Worm (Caenorhabditis elegans): ENCODE data around the gene gcy-15.
"Not testable (repeated sequence)": the region's sequence is repeated elsewhere in the genome, so short reads cannot be mapped to it uniquely, and the experiment has no call there.

The gcy-15 gene

ce11 chrII:3225780-3226179 lies 28.9 kb upstream of the gcy-15 start, which contains the start of gene ZC239.17:
TSS of gene ZC239.17 (minus strand) at chrII:3225880.
- TF ChIP-seq tbx-11 (GFP tag; IDR thresholded peaks at IDR 0.05) = no peak
- TF ChIP-seq F13C5.2 (tag; optimal IDR thresholded peaks at IDR 0.05) = no peak
- TF ChIP-seq sea-1 (GFP tag; conservative IDR thresholded peaks at IDR 0.05) = no peak
- TF ChIP-seq flt-1 (GFP tag; IDR thresholded peaks at IDR 0.05) = no peak
- TF ChIP-seq ama-1 (optimal IDR thresholded peaks at IDR 0.05) = no peak
- TF ChIP-seq pes-1 (GFP tag; IDR thresholded peaks at IDR 0.05) = no peak

DNA sequence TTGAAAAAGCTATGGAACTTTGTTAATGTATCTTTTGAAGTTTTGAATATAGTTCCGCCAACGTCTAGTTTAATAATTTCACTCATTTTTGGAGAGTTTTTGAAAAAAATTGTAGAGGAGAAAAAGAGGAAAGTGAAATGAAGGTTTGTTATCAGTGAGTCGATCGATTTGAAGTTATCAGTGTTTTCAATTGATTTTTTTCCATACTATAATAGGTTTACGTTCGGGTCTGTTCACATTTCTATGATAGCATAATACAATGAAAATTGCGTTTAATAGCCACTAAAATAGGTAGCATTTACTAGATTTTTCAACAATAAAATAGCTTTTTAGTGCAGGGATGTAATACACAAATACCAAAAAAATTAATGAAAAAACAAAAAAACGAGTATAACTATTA lies 28.3 kb upstream of the gcy-15 start, which contains the start of gene ZC239.16:
Gene ZC239.16, minus strand, starts transcription at position 120 of the 400 bp plus-strand sequence.
- TF ChIP-seq sea-1 (GFP tag; conservative IDR thresholded peaks at IDR 0.05) = no peak
- TF ChIP-seq flt-1 (GFP tag; IDR thresholded peaks at IDR 0.05) = no peak
- no peak for TF ChIP-seq F13C5.2 (tag; optimal IDR thresholded peaks at IDR 0.05)
- no peak for TF ChIP-seq scrt-1 (GFP tag; IDR thresholded peaks at IDR 0.05)
- no peak for TF ChIP-seq ama-1 (optimal IDR thresholded peaks at IDR 0.05)
- TF ChIP-seq tbx-37 (GFP tag; conservative IDR thresholded peaks at IDR 0.05) = no peak
- TF ChIP-seq hnd-1 (tag; optimal IDR thresholded peaks at IDR 0.05) = no peak
- TF ChIP-seq ets-7 (tag; optimal IDR thresholded peaks at IDR 0.05) = no peak
- no peak for TF ChIP-seq ceh-36 (tag; optimal IDR thresholded peaks at IDR 0.05)
- no peak for TF ChIP-seq tra-4 (tag; optimal IDR thresholded peaks at IDR 0.05)
- no peak for TF ChIP-seq aly-1 (tag; optimal IDR thresholded peaks at IDR 0.05)
- TF ChIP-seq pes-1 (GFP tag; IDR thresholded peaks at IDR 0.05) = no peak
- no peak for TF ChIP-seq tbx-11 (GFP tag; IDR thresholded peaks at IDR 0.05)
- no peak for TF ChIP-seq ceh-13 (GFP tag; optimal IDR thresholded peaks at IDR 0.05)
- TF ChIP-seq hmbx-1 (tag; optimal IDR thresholded peaks at IDR 0.05) = no peak
- TF ChIP-seq hmg-4 (GFP tag; optimal IDR thresholded peaks at IDR 0.05) = no peak
- no peak for TF ChIP-seq B0310.2 (tag; optimal IDR thresholded peaks at IDR 0.05)

DNA sequence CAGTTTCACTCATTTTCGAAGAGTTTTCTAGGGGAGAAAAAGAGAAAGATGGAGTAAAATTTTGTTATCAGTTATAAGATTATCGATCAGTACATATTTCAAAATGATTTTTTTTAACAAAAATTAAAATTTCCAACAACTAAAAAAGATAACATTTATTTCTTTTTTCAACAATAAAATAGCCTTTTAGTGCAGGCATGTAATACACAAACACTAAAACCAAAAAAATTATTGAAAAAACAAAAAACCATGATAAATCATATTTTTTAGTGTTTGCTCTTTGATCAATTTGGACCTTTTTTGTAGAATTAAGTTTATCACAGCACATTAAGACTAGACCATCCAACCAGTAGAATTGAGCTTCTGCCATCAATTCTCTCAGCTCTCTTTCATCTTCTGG lies 27.8 kb upstream of the gcy-15 start, which contains the start of gene ZC239.15:
Gene ZC239.15, minus strand, starts transcription at position 101 of the 400 bp plus-strand sequence.
- no peak for TF ChIP-seq aly-1 (tag; optimal IDR thresholded peaks at IDR 0.05)
- no peak for TF ChIP-seq ceh-36 (tag; optimal IDR thresholded peaks at IDR 0.05)
- no peak for TF ChIP-seq ets-7 (tag; optimal IDR thresholded peaks at IDR 0.05)
- no peak for TF ChIP-seq hmg-4 (GFP tag; optimal IDR thresholded peaks at IDR 0.05)
- TF ChIP-seq F13C5.2 (tag; optimal IDR thresholded peaks at IDR 0.05) = no peak
- no peak for TF ChIP-seq B0310.2 (tag; optimal IDR thresholded peaks at IDR 0.05)
- no peak for TF ChIP-seq hmbx-1 (tag; optimal IDR thresholded peaks at IDR 0.05)
- no peak for TF ChIP-seq ama-1 (optimal IDR thresholded peaks at IDR 0.05)
- TF ChIP-seq hnd-1 (tag; optimal IDR thresholded peaks at IDR 0.05) = no peak
- no peak for TF ChIP-seq scrt-1 (GFP tag; IDR thresholded peaks at IDR 0.05)
- TF ChIP-seq flt-1 (GFP tag; IDR thresholded peaks at IDR 0.05) = no peak
- no peak for TF ChIP-seq tbx-11 (GFP tag; IDR thresholded peaks at IDR 0.05)
- TF ChIP-seq ceh-13 (GFP tag; optimal IDR thresholded peaks at IDR 0.05) = no peak
- TF ChIP-seq sea-1 (GFP tag; conservative IDR thresholded peaks at IDR 0.05) = no peak
- TF ChIP-seq tbx-37 (GFP tag; conservative IDR thresholded peaks at IDR 0.05) = no peak
- TF ChIP-seq pes-1 (GFP tag; IDR thresholded peaks at IDR 0.05) = no peak
- no peak for TF ChIP-seq tra-4 (tag; optimal IDR thresholded peaks at IDR 0.05)

DNA sequence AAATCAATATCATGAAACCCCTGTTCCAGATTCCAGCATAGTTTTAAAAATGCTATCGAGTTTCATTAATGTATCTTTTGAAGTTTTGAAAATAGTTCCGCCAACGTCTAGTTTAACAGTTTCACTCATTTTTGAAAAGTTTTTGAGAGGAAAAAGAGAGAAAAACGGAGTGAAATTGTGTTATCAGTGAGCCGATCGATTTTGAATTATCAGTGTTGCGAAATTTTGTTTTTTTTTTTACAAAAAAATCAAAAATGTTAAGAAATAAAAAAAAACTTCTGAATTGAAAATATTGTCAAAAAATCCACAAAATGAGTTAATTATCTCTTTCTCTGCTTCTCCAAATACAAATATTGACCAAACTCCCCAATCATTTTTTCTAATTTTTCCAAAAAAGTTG lies 25.8 kb upstream of the gcy-15 start, which contains the start of gene ZC239.13:
Gene ZC239.13, minus strand, starts transcription at position 154 of the 400 bp plus-strand sequence.
- TF ChIP-seq ets-7 (tag; optimal IDR thresholded peaks at IDR 0.05) (no peak), F13C5.2 (tag; optimal IDR thresholded peaks at IDR 0.05) (no peak), ama-1 (optimal IDR thresholded peaks at IDR 0.05) (no peak), aly-1 (tag; optimal IDR thresholded peaks at IDR 0.05) (no peak), ceh-36 (tag; optimal IDR thresholded peaks at IDR 0.05) (no peak), tra-4 (tag; optimal IDR thresholded peaks at IDR 0.05) (no peak), ceh-13 (GFP tag; optimal IDR thresholded peaks at IDR 0.05) (no peak), hnd-1 (tag; optimal IDR thresholded peaks at IDR 0.05) (no peak), B0310.2 (tag; optimal IDR thresholded peaks at IDR 0.05) (no peak), scrt-1 (GFP tag; IDR thresholded peaks at IDR 0.05) (no peak), sea-1 (GFP tag; conservative IDR thresholded peaks at IDR 0.05) (no peak), tbx-11 (GFP tag; IDR thresholded peaks at IDR 0.05) (no peak), tbx-37 (GFP tag; conservative IDR thresholded peaks at IDR 0.05) (no peak), pes-1 (GFP tag; IDR thresholded peaks at IDR 0.05) (no peak), hmbx-1 (tag; optimal IDR thresholded peaks at IDR 0.05) (no peak), hmg-4 (GFP tag; optimal IDR thresholded peaks at IDR 0.05) (no peak), flt-1 (GFP tag; IDR thresholded peaks at IDR 0.05) (no peak)

- TF ChIP-seq ceh-13 (GFP tag; optimal IDR thresholded peaks at IDR 0.05) = no peak
- TF ChIP-seq sea-1 (GFP tag; conservative IDR thresholded peaks at IDR 0.05) = no peak
- TF ChIP-seq hmg-4 (GFP tag; optimal IDR thresholded peaks at IDR 0.05) = no peak
- TF ChIP-seq scrt-1 (GFP tag; IDR thresholded peaks at IDR 0.05) = no peak
- no peak for TF ChIP-seq tbx-11 (GFP tag; IDR thresholded peaks at IDR 0.05)
- TF ChIP-seq tra-4 (tag; optimal IDR thresholded peaks at IDR 0.05) = no peak
- TF ChIP-seq pes-1 (GFP tag; IDR thresholded peaks at IDR 0.05) = no peak
- TF ChIP-seq aly-1 (tag; optimal IDR thresholded peaks at IDR 0.05) = no peak
- TF ChIP-seq ets-7 (tag; optimal IDR thresholded peaks at IDR 0.05) = no peak
- no peak for TF ChIP-seq hnd-1 (tag; optimal IDR thresholded peaks at IDR 0.05)
- no peak for TF ChIP-seq B0310.2 (tag; optimal IDR thresholded peaks at IDR 0.05)
- no peak for TF ChIP-seq F13C5.2 (tag; optimal IDR thresholded peaks at IDR 0.05)
- TF ChIP-seq ama-1 (optimal IDR thresholded peaks at IDR 0.05) = no peak
- no peak for TF ChIP-seq flt-1 (GFP tag; IDR thresholded peaks at IDR 0.05)
- no peak for TF ChIP-seq ceh-36 (tag; optimal IDR thresholded peaks at IDR 0.05)
Observed at ce11 chrII:3221730-3222129, 24.9 kb upstream of the gcy-15 start, which contains the start of gene ZC239.14. TSS of gene ZC239.14 (minus strand) at chrII:3222034.

- no peak for TF ChIP-seq ets-7 (tag; optimal IDR thresholded peaks at IDR 0.05)
- no peak for TF ChIP-seq hmbx-1 (tag; optimal IDR thresholded peaks at IDR 0.05)
- no peak for TF ChIP-seq scrt-1 (GFP tag; IDR thresholded peaks at IDR 0.05)
- TF ChIP-seq hmg-4 (GFP tag; optimal IDR thresholded peaks at IDR 0.05) = no peak
- no peak for TF ChIP-seq B0310.2 (tag; optimal IDR thresholded peaks at IDR 0.05)
- no peak for TF ChIP-seq sea-1 (GFP tag; conservative IDR thresholded peaks at IDR 0.05)
- no peak for TF ChIP-seq ceh-13 (GFP tag; optimal IDR thresholded peaks at IDR 0.05)
- TF ChIP-seq hnd-1 (tag; optimal IDR thresholded peaks at IDR 0.05) = no peak
- no peak for TF ChIP-seq tbx-37 (GFP tag; conservative IDR thresholded peaks at IDR 0.05)
- no peak for TF ChIP-seq aly-1 (tag; optimal IDR thresholded peaks at IDR 0.05)
- TF ChIP-seq F13C5.2 (tag; optimal IDR thresholded peaks at IDR 0.05) = no peak
- TF ChIP-seq tbx-11 (GFP tag; IDR thresholded peaks at IDR 0.05) = no peak
- TF ChIP-seq ceh-36 (tag; optimal IDR thresholded peaks at IDR 0.05) = no peak
- TF ChIP-seq flt-1 (GFP tag; IDR thresholded peaks at IDR 0.05) = no peak
Observed at ce11 chrII:3220723-3221122, 23.9 kb upstream of the gcy-15 start, which contains the start of gene ZC239.22. TSS of gene ZC239.22 (minus strand) at chrII:3220823.

DNA sequence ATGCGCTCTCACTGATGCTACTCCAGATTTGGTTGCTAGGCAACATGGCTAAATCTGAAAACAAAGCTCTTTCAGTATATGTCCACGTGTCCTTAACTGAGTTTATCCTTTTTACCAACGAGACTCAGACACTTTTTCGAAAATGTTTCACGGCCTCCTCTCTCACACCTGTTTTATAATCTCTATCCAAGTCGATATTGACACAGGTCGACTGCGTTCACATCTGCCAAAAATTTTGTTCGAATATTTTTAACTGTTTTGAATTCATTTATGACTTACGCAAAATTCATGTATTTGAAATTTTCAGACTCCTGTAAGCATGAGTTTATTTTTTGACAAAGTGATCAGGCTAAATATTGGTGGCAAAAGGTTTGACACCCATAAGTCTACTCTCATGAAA lies 18.9 kb upstream of the gcy-15 start, which contains the start of gene ZC239.3:
Gene ZC239.3, plus strand, starts transcription at position 301 of the 400 bp plus-strand sequence.
- TF ChIP-seq aly-1, F13C5.2, ets-7 (tag; optimal IDR thresholded peaks at IDR 0.05): not testable (repeated sequence)
